Worm (Caenorhabditis elegans) whole organism, late embryonic: ENCODE measurements around the gene C12D8.13.

Experiments
- F13H6.1 ChIP-seq: sonication (generic microtip); optimal IDR thresholded peaks from 2 replicates; lab custom pipeline; 2016; ENCODE audit warnings: missing genetic modification characterization, missing compliant biosample characterization
- K09A11.1 ChIP-seq: sonication (generic microtip); optimal IDR thresholded peaks from 2 replicates; lab custom pipeline; 2017; ENCODE audit warnings: antibody characterized with exemption, mild to moderate bottlenecking, missing genetic modification characterization, missing compliant biosample characterization; ENCODE audit not compliant: insufficient read depth
- Y22D7AL.16 ChIP-seq: sonication (generic microtip); optimal IDR thresholded peaks from 2 replicates; lab custom pipeline; 2016; ENCODE audit warnings: missing genetic modification characterization, missing compliant biosample characterization
- ahr-1 ChIP-seq: sonication (generic microtip); optimal IDR thresholded peaks from 2 replicates; lab custom pipeline; 2016; ENCODE audit warnings: missing genetic modification characterization, missing compliant biosample characterization
- ama-1 ChIP-seq: fragments of 150-350 bp; optimal IDR thresholded peaks from 2 replicates; lab custom pipeline; 2014
- ceh-14 ChIP-seq: sonication (generic microtip); optimal IDR thresholded peaks from 2 replicates; lab custom pipeline; 2016; ENCODE audit warnings: missing genotype, missing genetic modification characterization, missing compliant biosample characterization
- ceh-19 ChIP-seq: fragments of 200-800 bp; sonication (Bioruptor generic); optimal IDR thresholded peaks from 2 replicates; lab custom pipeline; 2018; ENCODE audit warnings: mild to moderate bottlenecking, missing genetic modification characterization, missing compliant biosample characterization
- ceh-24 ChIP-seq: sonication (generic microtip); optimal IDR thresholded peaks from 2 replicates; lab custom pipeline; 2016; ENCODE audit warnings: mild to moderate bottlenecking, missing genetic modification characterization, missing compliant biosample characterization
- ceh-45 ChIP-seq: fragments of 200-800 bp; sonication (Bioruptor generic); IDR thresholded peaks from 2 replicates; pipeline ENCODE4 v1.3.6; 2022; ENCODE audit warnings: missing genetic modification reagents, missing genetic modification characterization, missing compliant biosample characterization
- ceh-48 ChIP-seq: sonication (generic microtip); optimal IDR thresholded peaks from 2 replicates; lab custom pipeline; 2016; ENCODE audit warnings: missing genetic modification characterization, inconsistent platforms, missing compliant biosample characterization
- che-1 ChIP-seq: sonication (generic microtip); optimal IDR thresholded peaks from 2 replicates; lab custom pipeline; 2016; ENCODE audit warnings: mild to moderate bottlenecking, missing genetic modification characterization, missing compliant biosample characterization
- dmd-4 ChIP-seq: sonication (generic microtip); optimal IDR thresholded peaks from 2 replicates; lab custom pipeline; 2016; ENCODE audit warnings: borderline replicate concordance, missing genetic modification characterization, missing compliant biosample characterization
- elt-2 ChIP-seq: sonication (generic microtip); optimal IDR thresholded peaks from 2 replicates; lab custom pipeline; 2016; ENCODE audit warnings: missing genetic modification reagents, missing genetic modification characterization, missing compliant biosample characterization
- ets-4 ChIP-seq: sonication (generic microtip); optimal IDR thresholded peaks from 2 replicates; lab custom pipeline; 2016; ENCODE audit warnings: missing genetic modification characterization, missing compliant biosample characterization
- eyg-1 ChIP-seq: sonication (generic microtip); optimal IDR thresholded peaks from 2 replicates; lab custom pipeline; 2016; ENCODE audit warnings: missing genotype, missing genetic modification characterization, missing compliant biosample characterization
- fax-1 ChIP-seq: sonication (generic microtip); optimal IDR thresholded peaks from 2 replicates; lab custom pipeline; 2016; ENCODE audit warnings: missing genotype, missing genetic modification characterization, missing compliant biosample characterization
- fkh-10 ChIP-seq: fragments of 150-350 bp; optimal IDR thresholded peaks from 2 replicates; lab custom pipeline; 2014; ENCODE audit warnings: missing biosample characterization, missing genetic modification reagents, missing genetic modification characterization
- hlh-13 ChIP-seq: fragments of 200-800 bp; sonication (Bioruptor generic); optimal IDR thresholded peaks from 2 replicates; lab custom pipeline; 2018; ENCODE audit warnings: mild to moderate bottlenecking, missing genetic modification characterization, missing compliant biosample characterization
- madf-2 ChIP-seq: sonication (generic microtip); optimal IDR thresholded peaks from 2 replicates; lab custom pipeline; 2017; ENCODE audit warnings: missing genetic modification characterization, missing compliant biosample characterization
- nfya-1 ChIP-seq: sonication (generic microtip); optimal IDR thresholded peaks from 2 replicates; lab custom pipeline; 2017; ENCODE audit warnings: missing genetic modification characterization, mild to moderate bottlenecking, missing compliant biosample characterization, antibody characterized with exemption, moderate library complexity
- npax-4 ChIP-seq: sonication (generic microtip); optimal IDR thresholded peaks from 2 replicates; lab custom pipeline; 2016; ENCODE audit warnings: missing genetic modification characterization, missing compliant biosample characterization
- pag-3 ChIP-seq: sonication (generic microtip); optimal IDR thresholded peaks from 2 replicates; lab custom pipeline; 2016; ENCODE audit warnings: missing compliant biosample characterization, missing genetic modification characterization, borderline replicate concordance
- pax-1 ChIP-seq: fragments of 150-350 bp; optimal IDR thresholded peaks from 2 replicates; lab custom pipeline; 2014; ENCODE audit warnings: missing biosample characterization, missing genetic modification characterization
- pha-2 ChIP-seq: sonication (generic microtip); optimal IDR thresholded peaks from 2 replicates; lab custom pipeline; 2017; ENCODE audit warnings: mild to moderate bottlenecking, missing genetic modification characterization, missing compliant biosample characterization
- pha-4 ChIP-seq: fragments of 150-350 bp; optimal IDR thresholded peaks from 2 replicates; lab custom pipeline; 2018; ENCODE audit warnings: missing biosample characterization, missing genetic modification reagents, missing genetic modification characterization
- sdc-2 ChIP-seq: sonication (generic microtip); optimal IDR thresholded peaks from 2 replicates; lab custom pipeline; 2016; ENCODE audit warnings: missing genotype, missing genetic modification characterization, missing compliant biosample characterization
- sox-2 ChIP-seq: fragments of 200-800 bp; sonication (Bioruptor generic); IDR thresholded peaks from 2 replicates; pipeline ENCODE4 v1.3.6; 2022; ENCODE audit warnings: missing genetic modification reagents, missing genetic modification characterization, missing compliant biosample characterization
- syd-9 ChIP-seq: sonication (generic microtip); optimal IDR thresholded peaks from 2 replicates; lab custom pipeline; 2016; ENCODE audit warnings: mild to moderate bottlenecking, missing genetic modification characterization, moderate library complexity, missing compliant biosample characterization
- tbx-7 ChIP-seq: sonication (generic microtip); optimal IDR thresholded peaks from 2 replicates; lab custom pipeline; 2016; ENCODE audit warnings: missing genotype, missing genetic modification characterization, missing compliant biosample characterization
- unc-3 ChIP-seq, 2 experiments: fragments of 200-800 bp in 1 of 2; sonication (Bioruptor generic) in 1 of 2; sonication (generic microtip) in 1 of 2; conservative IDR thresholded peaks in 1 of 2; optimal IDR thresholded peaks in 1 of 2; 2 replicates each; pipeline versions ENCODE4 v1.3.6 to Lab custom; 2016 to 2022; ENCODE audit warnings: missing compliant biosample characterization in 2 of 2, missing genetic modification characterization in 2 of 2, missing genetic modification reagents in 1 of 2

Gene C12D8.13

ce11 chrV:10256050-10256449 lies 35.5 kb upstream of the C12D8.13 start, which contains the start of gene nhr-232:
Gene nhr-232 (plus strand): TSS chrV:10256170.
- peak; percentile 62 for TF ChIP-seq elt-2 (tag; lab: Kevin White, UChicago)
- TF ChIP-seq ceh-24 (tag; lab: Kevin White, UChicago) = no peak
- TF ChIP-seq sdc-2 = no peak
- no peak for TF ChIP-seq che-1 (tag; lab: Kevin White, UChicago)
- no peak for TF ChIP-seq npax-4 (tag; lab: Kevin White, UChicago)
- TF ChIP-seq syd-9 (tag; lab: Kevin White, UChicago) = no peak

DNA sequence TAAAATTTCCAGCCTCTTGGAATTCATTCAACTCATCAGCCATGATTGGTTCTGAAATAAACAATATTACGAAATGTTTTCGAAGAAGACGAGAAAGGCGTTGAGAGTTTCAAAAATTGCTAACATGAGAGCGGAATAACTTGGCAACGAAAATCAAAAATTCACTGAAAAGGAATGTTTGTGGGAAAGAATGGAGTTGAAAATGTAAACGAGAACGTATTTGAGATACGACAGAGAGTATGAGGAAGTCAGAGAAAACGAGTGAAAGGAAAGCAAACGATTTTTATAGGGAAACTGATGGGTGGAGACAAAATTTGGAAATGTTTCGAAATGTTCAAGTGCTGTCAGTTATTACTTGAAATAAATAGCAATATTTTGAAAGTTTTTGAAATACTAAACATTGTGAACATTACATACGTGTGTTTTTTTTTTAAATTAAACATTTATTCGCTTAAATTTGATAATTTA lies 34.5 kb upstream of the C12D8.13 start, which contains the start of gene rop-1:
Gene rop-1 (minus strand): TSS at position 51 of the 468 bp plus-strand sequence.
- no peak for TF ChIP-seq dmd-4 (tag; lab: Kevin White, UChicago)
- TF ChIP-seq, all 69 proteins: peak for 0

- TF ChIP-seq tbx-7 (tag; lab: Kevin White, UChicago) (no peak), sox-2 (no peak), ets-4 (tag; lab: Kevin White, UChicago) (no peak), eyg-1 (tag; lab: Kevin White, UChicago) (no peak), pag-3 (no peak), F13H6.1 (tag; lab: Kevin White, UChicago) (no peak), nfya-1 (no peak), Y22D7AL.16 (tag; lab: Kevin White, UChicago) (no peak)
Observed at ce11 chrV:10252682-10253081, 32.2 kb upstream of the C12D8.13 start.

- TF ChIP-seq fax-1 (no peak), ama-1 (no peak), hlh-13 (GFP tag; lab: Kevin White, UChicago) (no peak), unc-3 (GFP tag; conservative IDR thresholded peaks at IDR 0.05; lab: Robert Waterston, UW) (no peak), unc-3 (tag; optimal IDR thresholded peaks at IDR 0.05; lab: Kevin White, UChicago) (no peak), syd-9 (tag; lab: Kevin White, UChicago) (no peak), madf-2 (no peak), ahr-1 (tag; lab: Kevin White, UChicago) (no peak), ceh-45 (GFP tag; lab: Robert Waterston, UW) (no peak), fkh-10 (GFP tag; lab: Kevin White, UChicago) (no peak), pha-2 (tag; lab: Kevin White, UChicago) (no peak), pha-4 (tag; lab: Kevin White, UChicago) (no peak), pax-1 (tag; lab: Kevin White, UChicago) (no peak), ceh-48 (tag; lab: Kevin White, UChicago) (no peak), K09A11.1 (tag; lab: Kevin White, UChicago) (no peak), ceh-24 (tag; lab: Kevin White, UChicago) (no peak), sox-2 (no peak), ceh-14 (tag; lab: Kevin White, UChicago) (no peak), dmd-4 (tag; lab: Kevin White, UChicago) (no peak), ceh-19 (GFP tag; lab: Kevin White, UChicago) (no peak)
Observed at ce11 chrV:10249515-10249914, 29.0 kb upstream of the C12D8.13 start.

- TF ChIP-seq sdc-2 = no peak
- TF ChIP-seq, all 69 proteins: peak for 0
Observed at ce11 chrV:10248255-10248979, 27.9 kb upstream of the C12D8.13 start, which contains the start of gene akt-1. Gene akt-1 (plus strand): TSS chrV:10248905.
